Worm (Caenorhabditis elegans): ENCODE data around the gene nep-1.

Gene nep-1

ce11 chrII:11681136-11681824 lies 24.3 kb upstream of the nep-1 start, which contains the start of the genes sfxn-1.4 and C47D12.4:
TSS of gene sfxn-1.4 (minus strand) at chrII:11681236.
TSS of gene C47D12.4 (plus strand) at chrII:11681774.
- TF ChIP-seq mab-5 (tag; optimal IDR thresholded peaks at IDR 0.05) = no peak
- TF ChIP-seq lin-39 (tag; optimal IDR thresholded peaks at IDR 0.05) = no peak
- TF ChIP-seq blmp-1 (tag; optimal IDR thresholded peaks at IDR 0.05; ENCODE audit: insufficient read depth) = no peak
- no peak for TF ChIP-seq ZK546.5 (tag; optimal IDR thresholded peaks at IDR 0.05)
- no peak for TF ChIP-seq egl-27 (tag; optimal IDR thresholded peaks at IDR 0.05)
- no peak for TF ChIP-seq elt-1 (tag; optimal IDR thresholded peaks at IDR 0.05)
- no peak for TF ChIP-seq lsy-2 (tag; optimal IDR thresholded peaks at IDR 0.05)
- TF ChIP-seq snpc-4 (tag; optimal IDR thresholded peaks at IDR 0.05) = no peak

ce11 chrII:11680220-11680619 lies 23.2 kb upstream of the nep-1 start:
- TF ChIP-seq alr-1 (tag; optimal IDR thresholded peaks at IDR 0.05) (no peak), F13H6.1 (tag; optimal IDR thresholded peaks at IDR 0.05) (no peak), nhr-10 (tag; optimal IDR thresholded peaks at IDR 0.05) (no peak), nhr-21 (tag; optimal IDR thresholded peaks at IDR 0.05) (no peak), ztf-1 (GFP tag; conservative IDR thresholded peaks at IDR 0.05) (no peak), lin-11 (tag; optimal IDR thresholded peaks at IDR 0.05) (no peak), ceh-16 (tag; optimal IDR thresholded peaks at IDR 0.05) (no peak), nhr-25 (tag; optimal IDR thresholded peaks at IDR 0.05) (no peak), lin-13 (GFP tag; optimal IDR thresholded peaks at IDR 0.05) (no peak), nhr-129 (tag; optimal IDR thresholded peaks at IDR 0.05) (no peak), lsy-2 (tag; optimal IDR thresholded peaks at IDR 0.05) (no peak), mbf-1 (tag; optimal IDR thresholded peaks at IDR 0.05) (no peak), ztf-11 (tag; optimal IDR thresholded peaks at IDR 0.05) (no peak), R02D3.7 (tag; optimal IDR thresholded peaks at IDR 0.05) (no peak), egl-27 (tag; optimal IDR thresholded peaks at IDR 0.05) (no peak), aly-2 (tag; optimal IDR thresholded peaks at IDR 0.05) (no peak), zag-1 (tag; optimal IDR thresholded peaks at IDR 0.05) (no peak), gmeb-1 (tag; optimal IDR thresholded peaks at IDR 0.05) (no peak), unc-62 (GFP tag; optimal IDR thresholded peaks at IDR 0.05) (no peak), sma-3 (GFP tag; optimal IDR thresholded peaks at IDR 0.05) (no peak)

ce11 chrII:11675877-11676473 lies 19.0 kb upstream of the nep-1 start, which contains the start of the genes trr-1 and C47D12.2:
TSS of gene trr-1 (minus strand) at chrII:11675927.
TSS of gene C47D12.2 (plus strand) at chrII:11676306.
- peak; percentile 10 for TF ChIP-seq nhr-21 (tag; optimal IDR thresholded peaks at IDR 0.05)
- peak; percentile 64 for TF ChIP-seq sma-3 (GFP tag; optimal IDR thresholded peaks at IDR 0.05)
- TF ChIP-seq lin-39 (tag; optimal IDR thresholded peaks at IDR 0.05) = no peak
- TF ChIP-seq lsy-2 (tag; optimal IDR thresholded peaks at IDR 0.05) = peak in 1 of 2 experiments; percentile 69
- no peak for TF ChIP-seq nhr-23 (tag; optimal IDR thresholded peaks at IDR 0.05)
- peak; percentile 14 for TF ChIP-seq R02D3.7 (tag; optimal IDR thresholded peaks at IDR 0.05)
- TF ChIP-seq sma-9 (GFP tag; optimal IDR thresholded peaks at IDR 0.05) = peak; percentile 54
- no peak for TF ChIP-seq sma-9 (tag; optimal IDR thresholded peaks at IDR 0.05)
- TF ChIP-seq fos-1 (tag; optimal IDR thresholded peaks at IDR 0.05) = peak; percentile 43
- TF ChIP-seq lin-11 (tag; optimal IDR thresholded peaks at IDR 0.05) = peak; percentile 58
- TF ChIP-seq nhr-237 (tag; optimal IDR thresholded peaks at IDR 0.05) = no peak
- peak; percentile 2 for TF ChIP-seq mab-5 (tag; optimal IDR thresholded peaks at IDR 0.05)
- TF ChIP-seq nhr-129 (tag; optimal IDR thresholded peaks at IDR 0.05) = peak; percentile 81

- TF ChIP-seq fos-1 (tag; optimal IDR thresholded peaks at IDR 0.05) (no peak), unc-39 (tag; optimal IDR thresholded peaks at IDR 0.05) (no peak), ztf-11 (tag; optimal IDR thresholded peaks at IDR 0.05) (no peak), mbf-1 (tag; optimal IDR thresholded peaks at IDR 0.05) (no peak), elt-1 (tag; optimal IDR thresholded peaks at IDR 0.05) (no peak), egl-27 (tag; optimal IDR thresholded peaks at IDR 0.05) (no peak), nhr-10 (tag; optimal IDR thresholded peaks at IDR 0.05) (no peak), aly-2 (tag; optimal IDR thresholded peaks at IDR 0.05) (no peak), nhr-11 (tag; optimal IDR thresholded peaks at IDR 0.05) (no peak)
These were observed 1.9 kb upstream of the nep-1 start for ce11 chrII:11658854-11659253.
